Fruit fly (Drosophila melanogaster) whole organism, pupa: Measurements from ENCODE around the gene MFS10.

Experiments used
- CG13204 ChIP-seq: fragments of 200-800 bp; sonication (Bioruptor generic); optimal IDR thresholded peaks from 2 replicates; lab custom pipeline; 2018; ENCODE audit warnings: missing biosample characterization, mild to moderate bottlenecking, missing genetic modification characterization, moderate library complexity
- CG17806 ChIP-seq: fragments of 200-800 bp; sonication (Bioruptor generic); optimal IDR thresholded peaks from 2 replicates; lab custom pipeline; 2018; ENCODE audit warnings: missing biosample characterization, mild to moderate bottlenecking, missing genetic modification characterization, moderate library complexity
- CG4496 ChIP-seq: fragments of 200-800 bp; sonication (Bioruptor generic); IDR thresholded peaks from 3 replicates; pipeline ENCODE4 v1.3.6; 2022; ENCODE audit warnings: missing biosample characterization, missing genetic modification characterization
- CG8159 ChIP-seq: fragments of 200-800 bp; sonication (Bioruptor generic); optimal IDR thresholded peaks from 3 replicates; lab custom pipeline; 2018; ENCODE audit warnings: missing biosample characterization, mild to moderate bottlenecking, missing genetic modification characterization, moderate library complexity
- EcR ChIP-seq: fragments of 200-800 bp; sonication (Bioruptor generic); optimal IDR thresholded peaks from 3 replicates; lab custom pipeline; 2019; ENCODE audit warnings: missing biosample characterization, missing genetic modification characterization, mild to moderate bottlenecking, moderate library complexity, missing genetic modification reagents
- Ets98B ChIP-seq: fragments of 200-800 bp; sonication (Bioruptor generic); IDR thresholded peaks from 2 replicates; pipeline ENCODE4 v1.3.6; 2022; ENCODE audit warnings: missing biosample characterization, missing genetic modification characterization
- Pif1B ChIP-seq: fragments of 200-800 bp; sonication (Bioruptor generic); optimal IDR thresholded peaks from 3 replicates; lab custom pipeline; 2016; ENCODE audit warnings: missing biosample characterization, missing genetic modification characterization
- Snoo ChIP-seq: fragments of 200-800 bp; sonication (Bioruptor generic); optimal IDR thresholded peaks from 3 replicates; lab custom pipeline; 2017; ENCODE audit warnings: missing biosample characterization, mild to moderate bottlenecking, missing genetic modification characterization, inconsistent platforms
- fd96Ca ChIP-seq: fragments of 200-800 bp; sonication (Bioruptor generic); IDR thresholded peaks from 3 replicates; pipeline ENCODE4 v1.3.6; 2022; ENCODE audit warnings: missing biosample characterization, missing genetic modification characterization
- gl ChIP-seq: fragments of 200-800 bp; sonication (Bioruptor generic); optimal IDR thresholded peaks from 2 replicates; lab custom pipeline; 2018; ENCODE audit warnings: missing biosample characterization, mild to moderate bottlenecking, missing genetic modification characterization
- rn ChIP-seq: fragments of 200-800 bp; sonication (Bioruptor generic); IDR thresholded peaks from 2 replicates; pipeline ENCODE4 v1.3.6; 2022; ENCODE audit warnings: missing biosample characterization, missing genetic modification characterization

DNA sequence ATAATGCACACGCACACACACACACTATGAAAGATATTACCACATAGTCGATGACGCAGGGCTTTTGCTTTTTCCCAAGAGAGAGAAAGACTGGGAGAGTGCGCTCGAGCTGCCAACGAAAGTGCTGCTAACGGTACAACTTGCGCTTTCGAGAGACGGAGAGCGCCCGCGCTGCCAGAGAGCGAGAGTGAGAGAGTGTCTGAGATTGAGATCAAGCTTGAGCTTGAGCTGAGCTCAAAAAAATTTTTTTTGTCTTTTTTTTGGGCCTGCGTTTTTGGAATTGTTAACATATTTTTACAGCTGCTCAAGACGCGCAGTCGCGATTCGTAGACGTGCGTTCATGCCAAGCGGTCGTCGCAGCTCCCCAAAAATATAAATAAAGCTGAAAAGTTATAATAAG lies 10.1 kb downstream of the MFS10 start, which contains the start of gene CG32645:
- TF ChIP-seq CG17806 (tag; lab: Kevin White, UChicago) = no peak
- TF ChIP-seq CG13204 (GFP tag; lab: Kevin White, UChicago) = no peak
- TF ChIP-seq EcR (GFP tag; lab: Kevin White, UChicago) = no peak
- peak; percentile 45; the same call in 1 of the 3 replicates for TF ChIP-seq CG4496
- no peak for TF ChIP-seq rn (GFP tag; lab: Robert Waterston, UW)
- TF ChIP-seq Pif1B (GFP tag; lab: Kevin White, UChicago) = no peak
- TF ChIP-seq Ets98B (GFP tag; lab: Robert Waterston, UW) = peak; percentile 39; the same call in 1 of the 2 replicates
- no peak for TF ChIP-seq fd96Ca (GFP tag; lab: Robert Waterston, UW)
- no peak for TF ChIP-seq gl
- TF ChIP-seq CG8159 (tag; lab: Kevin White, UChicago) = no peak
- no peak for TF ChIP-seq Snoo
